Fruit fly (Drosophila melanogaster): ENCODE data around the gene Ctu2.

DNA sequence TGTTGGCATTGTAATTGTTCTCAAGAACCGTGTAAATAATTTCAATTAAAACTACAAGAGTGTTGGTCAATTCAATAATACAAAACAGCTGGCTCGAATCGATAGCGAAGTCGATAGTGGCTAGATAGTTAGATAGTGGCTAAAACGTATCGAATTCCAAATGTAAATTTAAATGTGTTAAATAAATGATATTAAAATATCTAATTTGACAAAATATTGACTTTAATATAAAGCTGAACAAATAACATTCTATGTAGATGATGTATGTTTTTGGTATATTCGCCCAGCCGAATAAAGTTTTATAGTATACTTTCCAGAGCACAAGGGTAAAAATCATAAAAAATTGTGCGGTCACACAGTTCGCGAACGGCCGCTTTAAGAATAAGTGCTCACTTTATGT is 33.3 kb upstream of the Ctu2 start, which contains the start of the genes Dpm1 and CG10137:
- TF ChIP-seq EcR (GFP tag; optimal IDR thresholded peaks at IDR 0.05) (no peak), CG8159 (tag; optimal IDR thresholded peaks at IDR 0.05) (no peak), CG15710 (tag; optimal IDR thresholded peaks at IDR 0.05) (no peak), CG34367 (tag; optimal IDR thresholded peaks at IDR 0.05) (no peak), CG4496 (GFP tag; IDR thresholded peaks at IDR 0.05) (no peak), D1 (tag; optimal IDR thresholded peaks at IDR 0.05) (no peak), CG13204 (GFP tag; optimal IDR thresholded peaks at IDR 0.05) (no peak), CG10348 (GFP tag; IDR thresholded peaks at IDR 0.05) (no peak)

All from whole organism, pupa.